Worm (Caenorhabditis elegans): ENCODE data around the gene unc-36.
A peak's percentile ranks its signal among the peaks of the same experiment; 100 is the strongest.

The unc-36 gene

DNA sequence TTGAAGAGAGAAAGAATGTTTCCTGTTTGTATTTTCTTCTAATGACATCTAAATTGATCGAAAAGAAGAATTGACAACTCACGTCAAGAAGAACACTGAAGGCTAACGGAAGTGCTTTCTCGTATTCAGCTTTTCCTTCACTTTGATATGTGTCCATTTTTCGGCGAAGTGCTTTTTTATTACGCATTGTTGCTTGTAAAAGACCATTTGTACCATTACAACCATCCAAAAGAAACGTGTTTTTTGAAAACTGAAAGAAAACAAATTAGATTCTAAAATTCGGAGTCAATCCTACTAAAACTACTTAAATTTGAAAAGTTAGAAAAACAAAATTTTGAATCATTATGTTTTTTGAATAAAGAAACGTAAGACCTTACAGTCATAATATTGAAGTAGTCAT lies 2.0 kb downstream of the unc-36 start:
- TF ChIP-seq F16B12.6 (tag; optimal IDR thresholded peaks at IDR 0.05) (no peak), nhr-20 (tag; optimal IDR thresholded peaks at IDR 0.05) (no peak), nhr-85 (tag) (no peak), swsn-7 (tag; optimal IDR thresholded peaks at IDR 0.05) (no peak), ztf-11 (tag; optimal IDR thresholded peaks at IDR 0.05) (no peak), C04F5.9 (tag; optimal IDR thresholded peaks at IDR 0.05) (no peak), nhr-90 (tag; optimal IDR thresholded peaks at IDR 0.05; ENCODE audit: poor library complexity) (no peak), ceh-90 (tag; optimal IDR thresholded peaks at IDR 0.05) (no peak), aly-2 (tag; optimal IDR thresholded peaks at IDR 0.05) (no peak), ama-1 (optimal IDR thresholded peaks at IDR 0.05) (no peak), ceh-88 (GFP tag; IDR thresholded peaks at IDR 0.05) (no peak)

DNA sequence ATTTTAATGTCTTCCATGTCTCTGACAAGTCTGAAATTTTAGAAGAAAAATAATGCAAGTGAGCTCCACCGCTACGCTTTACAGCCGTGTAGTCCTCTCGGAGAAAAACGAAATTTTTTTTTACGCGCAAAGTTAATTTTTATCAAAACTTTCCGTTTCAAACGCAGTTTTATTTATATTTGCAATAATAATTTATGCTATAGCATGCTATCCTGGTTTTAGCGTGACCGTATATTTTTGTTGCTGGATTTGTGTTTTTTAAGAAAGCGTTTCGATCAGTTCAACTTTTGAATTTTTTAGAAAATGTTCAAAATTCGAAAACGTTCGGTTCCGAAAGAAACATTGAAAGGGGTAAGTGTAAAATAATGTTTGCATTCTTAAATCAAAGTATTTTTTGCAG lies 9.3 kb downstream of the unc-36 start, which contains the start of gene C50C3.1:
C50C3.1 (plus strand) TSS at position 301 of the 400 bp plus-strand sequence.
- TF ChIP-seq egl-27 (tag; optimal IDR thresholded peaks at IDR 0.05) (no peak), efl-1 (optimal IDR thresholded peaks at IDR 0.05) (peak in 1 of 2 experiments; percentile 17), efl-1 (GFP tag; optimal IDR thresholded peaks at IDR 0.05 in 1 of 2) (no peak)

DNA sequence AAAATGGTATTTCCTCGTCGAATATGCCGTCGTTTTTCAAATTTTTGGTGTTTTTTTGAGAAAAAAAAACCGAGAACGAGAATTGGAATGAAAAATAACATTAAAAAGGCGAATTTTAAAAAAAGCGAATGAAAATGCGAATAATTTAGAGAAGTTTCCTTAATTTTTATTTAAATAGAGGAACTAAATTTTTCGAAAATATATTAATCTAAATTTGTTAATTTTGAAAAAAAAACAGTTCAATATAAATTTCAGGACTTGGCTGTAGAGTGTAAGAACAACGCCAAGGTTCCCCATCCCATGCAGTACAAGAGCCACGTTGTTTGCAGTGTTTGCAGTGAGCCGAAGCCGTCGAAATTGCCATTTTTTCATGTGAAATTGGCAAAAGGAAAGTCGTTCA lies 10.5 kb downstream of the unc-36 start, which contains the start of gene C50C3.19:
C50C3.19 (plus strand) TSS at position 301 of the 400 bp plus-strand sequence.
- TF ChIP-seq mab-9 (GFP tag; IDR thresholded peaks at IDR 0.05) (no peak), lsy-2 (tag; optimal IDR thresholded peaks at IDR 0.05) (no peak), elt-2 (tag; optimal IDR thresholded peaks at IDR 0.05) (no peak), snu-23 (GFP tag; optimal IDR thresholded peaks at IDR 0.05) (no peak)

DNA sequence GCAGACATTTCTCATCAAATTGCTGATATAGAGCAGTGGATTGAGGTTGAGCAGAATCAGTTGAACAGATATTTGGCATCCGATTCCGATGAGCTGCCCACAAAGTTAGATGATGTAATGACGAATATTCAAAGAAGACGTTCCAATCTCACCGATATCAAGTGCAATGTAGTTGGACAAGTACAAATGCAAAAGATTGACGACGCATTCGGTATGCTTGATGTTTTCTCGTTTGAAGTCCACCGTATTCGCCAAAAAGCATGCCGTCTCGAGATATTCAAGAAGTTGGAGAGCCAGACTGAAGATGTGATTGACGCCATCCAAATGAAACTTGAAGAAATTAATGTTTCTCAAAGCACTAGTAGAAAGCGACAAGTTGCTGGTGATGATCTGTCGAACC lies 15.9 kb downstream of the unc-36 start:
- TF ChIP-seq mef-2 (tag; optimal IDR thresholded peaks at IDR 0.05) (no peak), sptf-1 (tag; optimal IDR thresholded peaks at IDR 0.05) (no peak), aha-1 (tag; optimal IDR thresholded peaks at IDR 0.05) (no peak), ets-5 (GFP tag; IDR thresholded peaks at IDR 0.05) (no peak), ztf-11 (tag; optimal IDR thresholded peaks at IDR 0.05) (no peak), irx-1 (tag; optimal IDR thresholded peaks at IDR 0.05) (no peak), sox-4 (tag; optimal IDR thresholded peaks at IDR 0.05) (no peak), nhr-19 (GFP tag; conservative IDR thresholded peaks at IDR 0.05) (no peak), F16B12.6 (tag; optimal IDR thresholded peaks at IDR 0.05) (no peak), snu-23 (GFP tag; optimal IDR thresholded peaks at IDR 0.05) (no peak), ces-1 (GFP tag; optimal IDR thresholded peaks at IDR 0.05) (no peak), nhr-20 (tag; optimal IDR thresholded peaks at IDR 0.05) (no peak), ztf-4 (tag; optimal IDR thresholded peaks at IDR 0.05) (no peak), alr-1 (tag; optimal IDR thresholded peaks at IDR 0.05; ENCODE audit: borderline replicate concordance) (no peak)

DNA sequence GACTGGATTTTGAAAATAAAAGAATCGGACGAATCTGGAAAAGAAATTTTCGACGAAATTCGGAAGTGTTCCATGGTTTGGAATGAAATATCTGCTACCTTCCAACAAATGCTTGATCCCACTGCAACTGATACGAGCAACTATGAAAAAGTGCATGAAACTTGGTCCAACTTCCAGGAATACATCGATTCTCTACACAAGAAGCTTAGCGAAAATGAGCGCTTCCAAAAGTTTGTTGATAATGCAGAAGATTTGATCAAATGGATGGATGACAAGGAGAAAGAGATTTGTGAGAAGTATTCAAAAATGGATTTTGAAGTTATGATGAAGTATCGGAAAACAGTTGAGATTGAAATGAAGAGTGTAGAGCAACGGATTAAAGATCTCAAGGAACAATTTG lies 18.4 kb downstream of the unc-36 start:
- TF ChIP-seq nhr-84 (tag; optimal IDR thresholded peaks at IDR 0.05) (no peak), nhr-12 (tag; optimal IDR thresholded peaks at IDR 0.05) (no peak), lin-13 (GFP tag; optimal IDR thresholded peaks at IDR 0.05) (no peak), jun-1 (tag; optimal IDR thresholded peaks at IDR 0.05) (no peak), C34B4.2 (tag; optimal IDR thresholded peaks at IDR 0.05) (no peak), blmp-1 (tag; optimal IDR thresholded peaks at IDR 0.05) (no peak), aha-1 (tag; optimal IDR thresholded peaks at IDR 0.05) (no peak), lin-14 (GFP tag; optimal IDR thresholded peaks at IDR 0.05) (no peak), Y116A8C.19 (tag; optimal IDR thresholded peaks at IDR 0.05; ENCODE audit: borderline replicate concordance) (no peak), efl-3 (GFP tag; optimal IDR thresholded peaks at IDR 0.05) (no peak), nhr-237 (tag; optimal IDR thresholded peaks at IDR 0.05) (no peak), egl-13 (tag; optimal IDR thresholded peaks at IDR 0.05) (no peak), elt-3 (tag; optimal IDR thresholded peaks at IDR 0.05) (no peak), ceh-90 (tag; optimal IDR thresholded peaks at IDR 0.05) (no peak)
